Worm (Caenorhabditis elegans) whole organism, mixed stage, embryonic: ENCODE measurements around the gene xpf-1.
A peak's percentile ranks its signal among the peaks of the same experiment; 100 is the strongest.

Experiments
- M03D4.4 ChIP-seq: sonication (generic microtip); optimal IDR thresholded peaks from 2 replicates; lab custom pipeline; 2017; ENCODE audit warnings: mild to moderate bottlenecking, missing genetic modification characterization, missing compliant biosample characterization
- blmp-1 ChIP-seq: fragments of 150-350 bp; optimal IDR thresholded peaks from 2 replicates; lab custom pipeline; 2014; ENCODE audit warnings: missing biosample characterization, missing genetic modification characterization
- ceh-39 ChIP-seq: fragments of 150-350 bp; optimal IDR thresholded peaks from 2 replicates; lab custom pipeline; 2014; ENCODE audit warnings: missing biosample characterization, missing genetic modification characterization
- ceh-83 ChIP-seq: fragments of 200-800 bp; sonication (Bioruptor generic); optimal IDR thresholded peaks from 2 replicates; lab custom pipeline; 2018; ENCODE audit warnings: mild to moderate bottlenecking, missing genetic modification characterization, missing compliant biosample characterization
- ces-1 ChIP-seq: fragments of 150-350 bp; optimal IDR thresholded peaks from 2 replicates; lab custom pipeline; 2014; ENCODE audit warnings: missing biosample characterization, missing genetic modification reagents, missing genetic modification characterization
- cnd-1 ChIP-seq: fragments of 200-800 bp; sonication (Bioruptor generic); optimal IDR thresholded peaks from 2 replicates; lab custom pipeline; 2018; ENCODE audit warnings: mild to moderate bottlenecking, missing genetic modification characterization, missing compliant biosample characterization
- drap-1 ChIP-seq: fragments of 200-800 bp; sonication (Bioruptor generic); optimal IDR thresholded peaks from 3 replicates; lab custom pipeline; 2018; ENCODE audit warnings: mild to moderate bottlenecking, missing genetic modification characterization, missing compliant biosample characterization
- elt-1 ChIP-seq: sonication (generic microtip); optimal IDR thresholded peaks from 2 replicates; lab custom pipeline; 2017; ENCODE audit warnings: missing genetic modification characterization, mild to moderate bottlenecking, missing compliant biosample characterization, antibody characterized with exemption, moderate library complexity, borderline replicate concordance; ENCODE audit not compliant: insufficient read depth
- elt-3 ChIP-seq: fragments of 150-350 bp; optimal IDR thresholded peaks from 2 replicates; lab custom pipeline; 2014; ENCODE audit warnings: missing biosample characterization, missing genetic modification characterization
- flh-1 ChIP-seq: fragments of 200-800 bp; sonication (Bioruptor generic); optimal IDR thresholded peaks from 2 replicates; lab custom pipeline; 2018; ENCODE audit warnings: mild to moderate bottlenecking, missing genetic modification characterization, moderate library complexity, missing compliant biosample characterization
- ham-2 ChIP-seq: fragments of 200-800 bp; sonication (Bioruptor generic); optimal IDR thresholded peaks from 2 replicates; lab custom pipeline; 2018; ENCODE audit warnings: mild to moderate bottlenecking, missing genetic modification characterization, missing compliant biosample characterization
- hlh-1 ChIP-seq: fragments of 150-350 bp; optimal IDR thresholded peaks from 2 replicates; lab custom pipeline; 2014; ENCODE audit warnings: missing biosample characterization, missing genetic modification reagents, missing genetic modification characterization
- lin-13 ChIP-seq: fragments of 150-350 bp; optimal IDR thresholded peaks from 2 replicates; lab custom pipeline; 2014; ENCODE audit warnings: missing biosample characterization, missing genetic modification characterization
- lin-32 ChIP-seq: fragments of 200-800 bp; sonication (Bioruptor generic); optimal IDR thresholded peaks from 2 replicates; lab custom pipeline; 2018; ENCODE audit warnings: mild to moderate bottlenecking, missing genetic modification characterization, missing compliant biosample characterization
- lsy-2 ChIP-seq: fragments of 150-350 bp; optimal IDR thresholded peaks from 2 replicates; lab custom pipeline; 2014; ENCODE audit warnings: missing biosample characterization, missing genetic modification characterization
- mab-5 ChIP-seq: fragments of 150-350 bp; optimal IDR thresholded peaks from 2 replicates; lab custom pipeline; 2014; ENCODE audit warnings: missing biosample characterization, missing genetic modification characterization
- mep-1 ChIP-seq: fragments of 150-350 bp; optimal IDR thresholded peaks from 2 replicates; lab custom pipeline; 2017; ENCODE audit warnings: missing biosample characterization, missing genetic modification reagents, missing genetic modification characterization, inconsistent platforms
- nhr-12 ChIP-seq: fragments of 150-350 bp; optimal IDR thresholded peaks from 2 replicates; lab custom pipeline; 2014; ENCODE audit warnings: missing biosample characterization, missing genetic modification characterization
- nhr-2 ChIP-seq: fragments of 150-350 bp; optimal IDR thresholded peaks from 2 replicates; lab custom pipeline; 2014; ENCODE audit warnings: missing biosample characterization, missing genetic modification characterization
- nhr-237 ChIP-seq: fragments of 150-350 bp; optimal IDR thresholded peaks from 2 replicates; lab custom pipeline; 2014; ENCODE audit warnings: missing biosample characterization, missing genetic modification characterization
- nhr-28 ChIP-seq: fragments of 150-350 bp; optimal IDR thresholded peaks from 2 replicates; lab custom pipeline; 2014; ENCODE audit warnings: missing biosample characterization, missing genetic modification characterization
- nhr-76 ChIP-seq: sonication (generic microtip); optimal IDR thresholded peaks from 2 replicates; lab custom pipeline; 2017; ENCODE audit warnings: missing biosample characterization, missing genetic modification characterization
- pha-4 ChIP-seq: fragments of 150-350 bp; optimal IDR thresholded peaks from 2 replicates; lab custom pipeline; 2018; ENCODE audit warnings: missing biosample characterization, missing genetic modification reagents, missing genetic modification characterization
- tbx-8 ChIP-seq: fragments of 200-800 bp; sonication (Bioruptor generic); optimal IDR thresholded peaks from 2 replicates; lab custom pipeline; 2018; ENCODE audit warnings: mild to moderate bottlenecking, missing genetic modification characterization, moderate library complexity, missing compliant biosample characterization
- unc-120 ChIP-seq: sonication (generic microtip); optimal IDR thresholded peaks from 2 replicates; lab custom pipeline; 2017; ENCODE audit warnings: missing genetic modification characterization, missing compliant biosample characterization; ENCODE audit not compliant: poor library complexity, severe bottlenecking
- unc-62 ChIP-seq: fragments of 150-350 bp; optimal IDR thresholded peaks from 2 replicates; lab custom pipeline; 2014; ENCODE audit warnings: missing biosample characterization, missing genetic modification reagents, missing genetic modification characterization
- zip-8 ChIP-seq: fragments of 150-350 bp; optimal IDR thresholded peaks from 2 replicates; lab custom pipeline; 2014; ENCODE audit warnings: missing biosample characterization, missing genetic modification characterization

The xpf-1 gene

DNA sequence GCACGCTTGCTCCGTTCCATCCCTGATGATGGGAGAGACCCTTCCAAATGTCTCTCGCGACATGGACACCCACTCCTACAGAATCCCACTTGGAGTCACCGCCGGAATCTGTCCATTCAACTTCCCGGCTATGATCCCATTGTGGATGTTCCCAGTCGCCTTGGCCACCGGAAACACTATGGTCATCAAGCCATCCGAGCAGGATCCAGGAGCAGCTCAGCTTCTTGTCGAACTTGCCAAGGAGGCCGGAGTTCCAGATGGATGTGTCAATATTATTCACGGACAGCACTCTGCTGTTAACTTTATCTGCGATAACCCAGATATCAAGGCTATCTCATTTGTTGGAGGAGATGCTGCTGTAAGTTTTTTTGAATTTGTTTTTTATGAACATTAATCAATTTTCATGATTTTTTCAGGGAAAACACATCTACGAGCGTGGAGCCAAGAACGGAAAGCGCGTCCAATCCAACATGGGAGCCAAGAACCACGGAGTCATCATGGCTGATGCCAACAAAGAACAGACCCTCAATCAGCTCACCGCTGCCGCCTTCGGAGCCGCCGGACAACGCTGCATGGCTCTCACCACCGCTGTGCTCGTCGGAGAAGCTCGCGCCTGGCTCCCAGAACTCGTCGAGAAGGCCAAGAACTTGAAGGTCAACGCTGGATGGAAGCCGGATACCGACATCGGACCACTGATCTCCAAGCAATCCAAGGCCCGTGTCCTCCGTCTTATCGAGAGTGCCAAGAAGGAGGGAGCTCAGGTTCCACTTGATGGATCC, 34.0 kb downstream of the xpf-1 start:
- TF ChIP-seq lsy-2 = no peak
- TF ChIP-seq ham-2 = no peak
- no peak for TF ChIP-seq ces-1 (GFP tag; lab: Kevin White, UChicago)
- no peak for TF ChIP-seq nhr-2 (tag; lab: Kevin White, UChicago)
- TF ChIP-seq lin-32 (GFP tag; lab: Kevin White, UChicago) = no peak

DNA sequence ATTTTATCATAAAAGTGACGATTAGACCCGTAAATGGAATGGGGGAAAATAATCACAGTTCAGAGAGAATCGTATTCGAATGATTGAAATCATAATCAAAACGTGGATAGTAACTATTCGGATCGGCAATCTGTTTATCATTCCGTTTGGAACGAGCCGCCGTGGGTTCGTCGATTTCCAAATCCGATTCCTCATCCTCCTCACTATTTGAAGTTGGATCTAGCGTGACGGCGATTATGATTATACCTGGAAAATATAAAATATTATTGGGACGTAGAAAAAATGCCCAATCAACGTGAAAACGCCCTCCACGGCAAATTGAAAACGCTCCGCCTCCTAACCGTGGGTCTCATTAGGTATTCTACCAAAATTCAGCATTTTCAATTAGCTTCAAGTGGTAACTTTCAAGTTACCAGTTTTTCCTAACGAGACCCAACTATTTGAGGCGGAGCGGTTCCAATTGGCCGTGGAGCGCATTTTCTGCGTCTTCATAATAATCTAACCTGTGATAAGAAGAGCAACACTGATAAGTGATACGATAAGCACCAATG, 35.3 kb downstream of the xpf-1 start:
- TF ChIP-seq lin-13 (tag; lab: Kevin White, UChicago) (no peak), lsy-2 (no peak), M03D4.4 (tag; lab: Kevin White, UChicago) (no peak), ces-1 (GFP tag; lab: Kevin White, UChicago) (no peak), unc-62 (GFP tag; lab: Kevin White, UChicago) (no peak), pha-4 (tag; lab: Kevin White, UChicago) (no peak), tbx-8 (GFP tag; lab: Kevin White, UChicago) (no peak), blmp-1 (no peak), zip-8 (no peak), nhr-28 (tag; lab: Kevin White, UChicago) (no peak), elt-1 (no peak), ceh-39 (tag; lab: Kevin White, UChicago) (no peak), mep-1 (tag; lab: Kevin White, UChicago) (no peak), nhr-76 (no peak), unc-120 (tag; lab: Kevin White, UChicago) (no peak), elt-3 (tag; lab: Kevin White, UChicago) (no peak), drap-1 (GFP tag; lab: Kevin White, UChicago) (no peak), ham-2 (no peak), flh-1 (no peak), nhr-12 (tag; lab: Kevin White, UChicago) (no peak)
- TF ChIP-seq, all 35 proteins: peak for 0

DNA sequence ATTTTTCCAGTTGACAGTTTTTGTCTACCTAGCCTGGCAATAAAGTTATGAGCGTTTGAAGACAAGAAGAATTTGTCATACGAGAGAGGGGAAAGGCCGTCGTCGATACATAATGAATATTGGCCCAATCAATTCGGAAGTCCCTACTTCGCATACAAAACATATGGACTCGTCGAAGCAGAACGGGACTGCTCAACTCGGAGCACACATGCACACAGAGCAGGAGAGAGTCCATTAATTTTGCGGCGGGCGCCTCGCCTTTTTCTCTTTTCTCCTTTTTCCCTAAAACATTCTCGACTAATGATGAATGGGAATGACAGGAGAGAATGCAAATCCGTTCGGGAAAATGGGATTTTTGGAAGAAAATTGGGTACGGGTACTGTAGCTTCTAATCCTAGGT, 36.5 kb downstream of the xpf-1 start, which contains the start of gene F13D12.8:
Gene F13D12.8 (minus strand): TSS at position 82 of the 400 bp plus-strand sequence.
- TF ChIP-seq elt-3 (tag; lab: Kevin White, UChicago) (no peak), ces-1 (GFP tag; lab: Kevin White, UChicago) (peak; percentile 39), tbx-8 (GFP tag; lab: Kevin White, UChicago) (no peak)

DNA sequence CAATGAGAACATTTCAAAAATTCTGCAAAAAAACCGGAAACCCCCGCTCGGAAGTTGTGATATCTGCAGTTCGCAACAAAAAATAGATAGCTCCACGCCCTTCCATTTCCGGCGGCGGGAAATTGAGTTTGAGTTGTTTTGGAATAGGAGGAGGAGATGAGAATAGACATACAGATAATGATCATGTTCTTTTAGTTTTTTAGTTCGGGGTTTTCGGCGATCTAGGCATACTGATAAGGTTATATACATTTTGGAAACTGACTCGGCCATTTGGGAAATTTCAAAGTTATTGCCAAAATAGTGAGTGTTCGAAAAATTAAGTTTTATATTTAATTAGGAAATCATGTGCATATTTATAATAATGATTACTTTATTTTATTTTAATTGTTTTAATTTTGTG, 37.9 kb downstream of the xpf-1 start:
- TF ChIP-seq elt-1 (peak; percentile 53), pha-4 (tag; lab: Kevin White, UChicago) (no peak)

DNA sequence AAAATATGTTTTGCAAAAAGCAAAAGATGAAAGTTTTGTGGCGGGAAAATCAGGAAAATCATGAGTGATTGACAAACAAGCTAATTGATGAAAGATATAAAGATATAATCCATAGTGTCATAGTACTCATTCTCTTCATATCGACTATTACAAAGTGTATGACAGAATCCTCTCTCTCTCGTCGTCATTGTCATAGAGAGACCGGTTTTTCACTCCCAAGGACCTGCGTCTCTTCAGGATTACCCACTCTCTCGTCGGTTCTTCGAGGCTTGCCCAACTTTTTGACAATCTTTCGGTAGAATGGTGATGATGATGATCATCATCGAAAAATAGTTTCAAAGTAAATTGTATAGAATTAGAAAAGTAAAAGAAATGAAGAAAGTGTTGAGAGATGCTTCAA, 41.4 kb downstream of the xpf-1 start:
- TF ChIP-seq unc-62 (GFP tag; lab: Kevin White, UChicago) (peak; percentile 87), hlh-1 (tag; lab: Kevin White, UChicago) (no peak), unc-120 (tag; lab: Kevin White, UChicago) (peak; percentile 29)
- TF ChIP-seq, all 35 proteins: peak for 2

DNA sequence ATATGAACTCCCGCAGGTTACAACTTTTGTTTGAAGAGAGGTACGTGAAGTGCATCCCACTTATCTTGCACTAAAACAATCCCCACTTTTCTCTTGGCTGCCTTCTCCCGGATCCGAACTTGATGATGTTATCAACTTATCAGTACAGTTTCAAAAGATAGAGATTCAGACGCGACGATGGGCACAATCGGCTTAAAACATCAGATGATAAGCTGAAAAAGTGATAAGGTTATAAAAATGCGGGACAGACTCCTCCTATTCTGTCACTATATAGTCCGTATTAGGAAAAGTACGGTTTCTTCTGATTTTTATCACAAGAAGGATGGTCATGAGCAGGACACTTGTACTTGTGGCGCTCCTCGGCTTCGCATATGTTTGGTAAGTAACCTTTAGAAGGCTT, 43.2 kb downstream of the xpf-1 start, which contains the start of gene ctsa-1.2:
Gene ctsa-1.2 (plus strand): TSS at position 160 of the 400 bp plus-strand sequence.
- TF ChIP-seq lin-32 (GFP tag; lab: Kevin White, UChicago) (no peak), ceh-83 (GFP tag; lab: Kevin White, UChicago) (no peak), nhr-12 (tag; lab: Kevin White, UChicago) (no peak), nhr-237 (tag; lab: Kevin White, UChicago) (no peak), ham-2 (no peak), mab-5 (tag; lab: Kevin White, UChicago) (no peak), cnd-1 (tag; lab: Kevin White, UChicago) (no peak), pha-4 (tag; lab: Kevin White, UChicago) (no peak), elt-1 (no peak), tbx-8 (GFP tag; lab: Kevin White, UChicago) (no peak), blmp-1 (no peak)
